Worm (Caenorhabditis elegans): ENCODE results near the gene lam-1.

lam-1 gene

DNA sequence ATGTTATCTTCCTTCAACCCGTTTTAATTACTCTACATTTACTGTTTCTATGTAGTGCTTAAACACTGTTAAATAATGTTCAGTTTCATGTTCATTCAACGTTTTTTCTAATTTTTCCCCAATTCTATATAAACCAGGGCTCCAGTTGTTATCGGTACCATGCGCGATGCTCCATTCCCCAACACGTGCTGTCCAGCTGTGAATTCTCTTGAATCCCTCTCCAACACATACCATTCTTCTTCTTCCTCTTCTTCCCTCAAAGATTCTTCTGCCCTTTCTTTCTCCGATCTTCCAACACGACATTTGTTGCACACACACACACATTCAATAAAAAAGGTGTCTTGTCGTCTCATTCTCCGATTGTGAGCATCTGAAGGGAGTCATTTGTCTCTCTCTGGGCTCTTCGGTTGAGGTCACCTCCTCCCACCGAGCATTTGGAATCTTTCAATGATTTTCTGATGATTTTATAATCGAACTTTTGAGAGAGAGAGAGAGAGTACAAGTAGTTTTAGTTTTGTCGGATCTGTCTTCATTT, 1.1 kb upstream of the lam-1 start:
- TF ChIP-seq ceh-44 (GFP tag; IDR thresholded peaks at IDR 0.05) (no peak), mxl-3 (GFP tag; optimal IDR thresholded peaks at IDR 0.05) (no peak), hlh-11 (tag; optimal IDR thresholded peaks at IDR 0.05) (peak; percentile 30), F44E2.7 (GFP tag; IDR thresholded peaks at IDR 0.05) (no peak), unc-62 (GFP tag; optimal IDR thresholded peaks at IDR 0.05 in 1 of 2) (peak in 1 of 2 experiments; percentile 34), unc-62 (tag; optimal IDR thresholded peaks at IDR 0.05) (no peak), ZK337.2 (GFP tag; IDR thresholded peaks at IDR 0.05) (no peak), lin-13 (GFP tag; optimal IDR thresholded peaks at IDR 0.05) (no peak), dmd-8 (GFP tag; IDR thresholded peaks at IDR 0.05) (no peak), daf-16 (GFP tag; optimal IDR thresholded peaks at IDR 0.05) (no peak), daf-16 (tag; optimal IDR thresholded peaks at IDR 0.05) (no peak), F37D6.2 (tag; optimal IDR thresholded peaks at IDR 0.05) (no peak), madf-5 (GFP tag; IDR thresholded peaks at IDR 0.05) (no peak), duxl-1 (tag; optimal IDR thresholded peaks at IDR 0.05; ENCODE audit: poor library complexity) (no peak), spr-3 (GFP tag; optimal IDR thresholded peaks at IDR 0.05) (no peak), F26F4.8 (GFP tag; conservative IDR thresholded peaks at IDR 0.05) (no peak), aha-1 (tag) (peak; percentile 72), zfp-2 (tag; optimal IDR thresholded peaks at IDR 0.05) (no peak), nhr-111 (GFP tag; optimal IDR thresholded peaks at IDR 0.05) (no peak), zip-2 (tag; optimal IDR thresholded peaks at IDR 0.05) (no peak), dmd-6 (GFP tag; IDR thresholded peaks at IDR 0.05) (no peak), tag-97 (GFP tag; IDR thresholded peaks at IDR 0.05) (no peak)

DNA sequence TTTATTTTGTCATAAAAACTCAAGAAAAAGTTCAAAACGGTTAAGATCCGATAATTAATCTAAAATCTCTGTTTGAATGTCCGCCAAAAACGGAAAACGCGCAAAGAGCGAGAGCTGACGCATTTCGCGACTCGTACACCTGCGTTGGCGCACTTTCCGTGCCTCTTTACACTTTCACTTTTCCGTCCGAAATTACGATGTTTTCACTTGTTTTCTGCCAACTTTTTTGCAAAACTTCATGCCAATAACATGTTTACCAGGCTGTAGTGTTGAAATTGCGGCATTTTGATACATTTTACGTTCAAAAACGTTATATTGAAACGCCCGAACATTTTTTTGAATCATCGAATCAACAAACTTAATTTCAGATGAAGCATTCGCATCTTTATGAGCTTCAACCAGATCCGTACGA, 10.6 kb downstream of the lam-1 start, which contains the start of gene W03F8.4:
W03F8.4 (plus strand) TSS at position 369 of the 412 bp plus-strand sequence.
- TF ChIP-seq spr-3 (GFP tag; optimal IDR thresholded peaks at IDR 0.05) (peak; percentile 65), nhr-10 (tag; optimal IDR thresholded peaks at IDR 0.05) (no peak), mep-1 (tag; optimal IDR thresholded peaks at IDR 0.05) (peak; percentile 95), hlh-30 (tag; optimal IDR thresholded peaks at IDR 0.05; ENCODE audit: insufficient read depth) (peak; percentile 85), pqm-1 (tag; optimal IDR thresholded peaks at IDR 0.05) (no peak), egl-27 (tag; optimal IDR thresholded peaks at IDR 0.05) (no peak), mdt-29 (GFP tag; IDR thresholded peaks at IDR 0.05) (peak; percentile 56; the same call in 1 of the 2 replicates), unc-39 (tag; optimal IDR thresholded peaks at IDR 0.05) (no peak), ztf-11 (tag; optimal IDR thresholded peaks at IDR 0.05) (no peak), zip-11 (GFP tag; IDR thresholded peaks at IDR 0.05) (no peak), dve-1 (tag; optimal IDR thresholded peaks at IDR 0.05; ENCODE audit: insufficient read depth) (no peak), mxl-3 (GFP tag; optimal IDR thresholded peaks at IDR 0.05) (peak; percentile 55), madf-9 (GFP tag; conservative IDR thresholded peaks at IDR 0.05) (0 out of 2 replicates have a peak, but pooled peaks have one; percentile 54), ceh-28 (tag; optimal IDR thresholded peaks at IDR 0.05) (no peak), Y105C5A.15 (GFP tag; IDR thresholded peaks at IDR 0.05) (no peak), dmd-9 (GFP tag; IDR thresholded peaks at IDR 0.05) (no peak), ama-1 (optimal IDR thresholded peaks at IDR 0.05) (peak; percentile 65), nhr-42 (GFP tag; IDR thresholded peaks at IDR 0.05) (peak; percentile 82), zag-1 (tag; optimal IDR thresholded peaks at IDR 0.05) (no peak), nhr-48 (tag; optimal IDR thresholded peaks at IDR 0.05) (peak; percentile 82), nhr-25 (tag; optimal IDR thresholded peaks at IDR 0.05; ENCODE audit: borderline replicate concordance, insufficient read depth) (peak; percentile 93), ceh-44 (GFP tag; IDR thresholded peaks at IDR 0.05) (no peak), F26F4.8 (GFP tag; conservative IDR thresholded peaks at IDR 0.05) (no peak), snpc-1.2 (GFP tag; IDR thresholded peaks at IDR 0.05) (peak; percentile 97), nhr-11 (tag; optimal IDR thresholded peaks at IDR 0.05) (peak; percentile 85), T26A8.4 (GFP tag; IDR thresholded peaks at IDR 0.05) (peak; percentile 96), unc-62 (GFP tag; optimal IDR thresholded peaks at IDR 0.05 in 1 of 2) (peak in 1 of 2 experiments; percentile 86), unc-62 (tag; optimal IDR thresholded peaks at IDR 0.05) (no peak), rbr-2 (tag; optimal IDR thresholded peaks at IDR 0.05) (peak; percentile 92), ceh-20 (GFP tag; IDR thresholded peaks at IDR 0.05) (peak; percentile 90), saeg-2 (GFP tag; IDR thresholded peaks at IDR 0.05) (peak; percentile 73; the same call in 1 of the 2 replicates), lsy-2 (tag; optimal IDR thresholded peaks at IDR 0.05) (peak; percentile 61 to 95), nhr-237 (tag; optimal IDR thresholded peaks at IDR 0.05) (no peak), cey-2 (tag; optimal IDR thresholded peaks at IDR 0.05; ENCODE audit: borderline replicate concordance, insufficient read depth) (no peak), R02D3.7 (tag; optimal IDR thresholded peaks at IDR 0.05) (no peak)
